Worm (Caenorhabditis elegans) whole organism, young adult: ENCODE results near the gene prmt-4.

Source experiments
- D2030.7 ChIP-seq: fragments of 200-800 bp; sonication (Bioruptor generic); IDR thresholded peaks from 2 replicates; pipeline ENCODE4 v1.3.6; 2022; ENCODE audit warnings: missing genetic modification reagents, missing genetic modification characterization, missing compliant biosample characterization
- F22D6.2 ChIP-seq: sonication (generic microtip); optimal IDR thresholded peaks from 2 replicates; lab custom pipeline; 2016; ENCODE audit warnings: mild to moderate bottlenecking, missing genetic modification characterization, missing compliant biosample characterization
- F49E8.2 ChIP-seq: sonication (generic microtip); optimal IDR thresholded peaks from 3 replicates; lab custom pipeline; 2017; ENCODE audit warnings: missing genetic modification characterization, mild to moderate bottlenecking, missing compliant biosample characterization, antibody characterized with exemption, moderate library complexity; ENCODE audit not compliant: insufficient read depth
- K12H6.12 ChIP-seq: fragments of 200-800 bp; sonication (Bioruptor generic); optimal IDR thresholded peaks from 2 replicates; lab custom pipeline; 2018; ENCODE audit warnings: mild to moderate bottlenecking, missing genetic modification characterization, missing compliant biosample characterization
- T07F8.4 ChIP-seq: sonication (generic microtip); optimal IDR thresholded peaks from 2 replicates; lab custom pipeline; 2016; ENCODE audit warnings: mild to moderate bottlenecking, missing genetic modification characterization, moderate library complexity, missing compliant biosample characterization
- Y56A3A.18 ChIP-seq: fragments of 200-800 bp; sonication (Bioruptor generic); IDR thresholded peaks from 2 replicates; pipeline ENCODE4 v1.3.6; 2022; ENCODE audit warnings: missing genetic modification reagents, missing genetic modification characterization, missing compliant biosample characterization
- Y67H2A.10 ChIP-seq: fragments of 200-800 bp; sonication (Bioruptor generic); conservative IDR thresholded peaks from 2 replicates; pipeline ENCODE4 v1.3.6; 2022; ENCODE audit warnings: missing genetic modification reagents, missing genetic modification characterization, missing compliant biosample characterization
- ama-1 ChIP-seq, 3 experiments: fragments of 150-350 bp in 1 of 3; sonication (generic microtip) in 2 of 3; optimal IDR thresholded peaks; 2 replicates each; lab custom pipeline; 2014 to 2018; ENCODE audit warnings: missing biosample characterization in 2 of 3, missing genetic modification characterization in 2 of 3, missing genetic modification reagents in 2 of 3
- cebp-1 ChIP-seq, 2 experiments: fragments of 200-800 bp in 1 of 2; sonication (Bioruptor generic) in 1 of 2; sonication (generic microtip) in 1 of 2; IDR thresholded peaks in 1 of 2; optimal IDR thresholded peaks in 1 of 2; 2 replicates each; pipeline versions ENCODE4 v1.3.6 to Lab custom; 2017 to 2022; ENCODE audit warnings: missing compliant biosample characterization in 2 of 2, missing genetic modification characterization in 2 of 2, mild to moderate bottlenecking in 1 of 2, missing genetic modification reagents in 1 of 2, moderate library complexity in 1 of 2
- ceh-100 ChIP-seq: fragments of 200-800 bp; sonication (Bioruptor generic); IDR thresholded peaks from 2 replicates; pipeline ENCODE4 v1.3.6; 2022; ENCODE audit warnings: missing genetic modification reagents, missing genetic modification characterization, missing compliant biosample characterization
- ceh-91 ChIP-seq: fragments of 200-800 bp; sonication (Bioruptor generic); IDR thresholded peaks from 2 replicates; pipeline ENCODE4 v1.3.6; 2022; ENCODE audit warnings: missing genetic modification reagents, missing genetic modification characterization, missing compliant biosample characterization
- chd-7 ChIP-seq: sonication (generic microtip); optimal IDR thresholded peaks from 2 replicates; lab custom pipeline; 2016; ENCODE audit warnings: mild to moderate bottlenecking, missing genetic modification characterization, moderate library complexity, missing compliant biosample characterization
- dpff-1 ChIP-seq: sonication (generic microtip); optimal IDR thresholded peaks from 2 replicates; lab custom pipeline; 2017; ENCODE audit warnings: mild to moderate bottlenecking, missing genetic modification characterization, missing compliant biosample characterization
- egl-44 ChIP-seq: fragments of 200-800 bp; sonication (Bioruptor generic); IDR thresholded peaks from 2 replicates; pipeline ENCODE4 v1.3.6; 2022; ENCODE audit warnings: missing genetic modification reagents, missing genetic modification characterization, missing compliant biosample characterization
- egrh-3 ChIP-seq: fragments of 200-800 bp; sonication (Bioruptor generic); IDR thresholded peaks from 2 replicates; pipeline ENCODE4 v1.3.6; 2022; ENCODE audit warnings: missing genetic modification reagents, missing genetic modification characterization, missing compliant biosample characterization
- gei-17 ChIP-seq: fragments of 200-800 bp; sonication (Bioruptor generic); optimal IDR thresholded peaks from 2 replicates; lab custom pipeline; 2018; ENCODE audit warnings: mild to moderate bottlenecking, missing genetic modification characterization, missing compliant biosample characterization
- hlh-26 ChIP-seq: fragments of 200-800 bp; sonication (Bioruptor generic); conservative IDR thresholded peaks from 2 replicates; pipeline ENCODE4 v1.3.6; 2022; ENCODE audit warnings: missing genetic modification reagents, missing genetic modification characterization, missing compliant biosample characterization
- let-526 ChIP-seq: fragments of 200-800 bp; sonication (Bioruptor generic); IDR thresholded peaks from 2 replicates; pipeline ENCODE4 v1.3.6; 2022; ENCODE audit warnings: missing genetic modification reagents, missing genetic modification characterization, missing compliant biosample characterization
- lin-26 ChIP-seq: fragments of 200-800 bp; sonication (Bioruptor generic); IDR thresholded peaks from 2 replicates; pipeline ENCODE4 v1.3.6; 2022; ENCODE audit warnings: missing genetic modification reagents, missing genetic modification characterization, missing compliant biosample characterization
- lin-54 ChIP-seq: fragments of 200-800 bp; sonication (Bioruptor generic); optimal IDR thresholded peaks from 2 replicates; lab custom pipeline; 2018; ENCODE audit warnings: mild to moderate bottlenecking, missing genetic modification characterization, missing compliant biosample characterization
- madf-3 ChIP-seq: fragments of 200-800 bp; sonication (Bioruptor generic); IDR thresholded peaks from 2 replicates; pipeline ENCODE4 v1.3.6; 2022; ENCODE audit warnings: missing genetic modification reagents, missing genetic modification characterization, missing compliant biosample characterization
- madf-8 ChIP-seq: fragments of 200-800 bp; sonication (Bioruptor generic); conservative IDR thresholded peaks from 2 replicates; pipeline ENCODE4 v1.3.6; 2022; ENCODE audit warnings: missing genetic modification reagents, missing genetic modification characterization, missing compliant biosample characterization
- mcd-1 ChIP-seq: fragments of 200-800 bp; sonication (Bioruptor generic); IDR thresholded peaks from 2 replicates; pipeline ENCODE4 v1.3.6; 2022; ENCODE audit warnings: missing genetic modification reagents, missing genetic modification characterization, missing compliant biosample characterization
- mxl-1 ChIP-seq: sonication (generic microtip); optimal IDR thresholded peaks from 2 replicates; lab custom pipeline; 2016; ENCODE audit warnings: missing genetic modification characterization, missing compliant biosample characterization
- nfya-2 ChIP-seq: fragments of 200-800 bp; sonication (Bioruptor generic); IDR thresholded peaks from 2 replicates; pipeline ENCODE4 v1.3.6; 2022; ENCODE audit warnings: missing genetic modification reagents, missing genetic modification characterization, missing compliant biosample characterization
- nfyb-1 ChIP-seq: fragments of 200-800 bp; sonication (Bioruptor generic); IDR thresholded peaks from 2 replicates; pipeline ENCODE4 v1.3.6; 2022; ENCODE audit warnings: missing genetic modification reagents, missing genetic modification characterization, missing compliant biosample characterization
- nhr-80 ChIP-seq: sonication (generic microtip); optimal IDR thresholded peaks from 2 replicates; lab custom pipeline; 2016; ENCODE audit warnings: missing genetic modification characterization, missing compliant biosample characterization
- pbrm-1 ChIP-seq: fragments of 200-800 bp; sonication (Bioruptor generic); IDR thresholded peaks from 2 replicates; pipeline ENCODE4 v1.3.6; 2022; ENCODE audit warnings: missing genetic modification reagents, missing genetic modification characterization, missing compliant biosample characterization
- rec-8 ChIP-seq, 2 experiments: sonication (generic microtip); optimal IDR thresholded peaks; 2 replicates each; lab custom pipeline; 2016; ENCODE audit warnings: mild to moderate bottlenecking in 2 of 2, missing genetic modification characterization in 2 of 2, missing genetic modification reagents in 2 of 2, missing genotype in 2 of 2, missing biosample characterization in 1 of 2, missing compliant biosample characterization in 1 of 2, moderate library complexity in 1 of 2
- rpc-1 ChIP-seq, 2 experiments: fragments of 150-350 bp in 1 of 2; sonication (generic microtip) in 1 of 2; optimal IDR thresholded peaks; 2 replicates each; lab custom pipeline; 2014 to 2018; ENCODE audit warnings: missing biosample characterization in 1 of 2, missing genetic modification characterization in 1 of 2, missing genetic modification reagents in 1 of 2, missing genotype in 1 of 2
- sdz-38 ChIP-seq: sonication (generic microtip); optimal IDR thresholded peaks from 2 replicates; lab custom pipeline; 2016; ENCODE audit warnings: missing genotype, missing genetic modification characterization, missing compliant biosample characterization
- snpc-1.1 ChIP-seq: sonication (generic microtip); optimal IDR thresholded peaks from 2 replicates; lab custom pipeline; 2017; ENCODE audit warnings: missing genetic modification characterization, mild to moderate bottlenecking, missing compliant biosample characterization, antibody characterized with exemption, moderate library complexity, missing genotype, missing genetic modification reagents; ENCODE audit not compliant: insufficient read depth
- snpc-1.3 ChIP-seq: sonication (generic microtip); optimal IDR thresholded peaks from 2 replicates; lab custom pipeline; 2017; ENCODE audit warnings: missing genetic modification characterization, mild to moderate bottlenecking, missing compliant biosample characterization, antibody characterized with exemption, moderate library complexity, missing genotype, missing genetic modification reagents; ENCODE audit not compliant: insufficient read depth
- somi-1 ChIP-seq: fragments of 200-800 bp; sonication (Bioruptor generic); optimal IDR thresholded peaks from 2 replicates; lab custom pipeline; 2018; ENCODE audit warnings: mild to moderate bottlenecking, missing genetic modification characterization, missing compliant biosample characterization
- sptf-2 ChIP-seq: fragments of 200-800 bp; sonication (Bioruptor generic); optimal IDR thresholded peaks from 2 replicates; lab custom pipeline; 2018; ENCODE audit warnings: mild to moderate bottlenecking, missing genetic modification characterization, missing compliant biosample characterization
- tbp1 ChIP-seq: fragments of 200-800 bp; sonication (Bioruptor generic); optimal IDR thresholded peaks from 2 replicates; lab custom pipeline; 2018; ENCODE audit warnings: mild to moderate bottlenecking, missing genetic modification characterization, missing compliant biosample characterization
- zfh-2 ChIP-seq: fragments of 200-800 bp; sonication (Bioruptor generic); conservative IDR thresholded peaks from 2 replicates; pipeline ENCODE4 v1.3.6; 2022; ENCODE audit warnings: missing genetic modification reagents, missing genetic modification characterization, missing compliant biosample characterization
- zim-3 ChIP-seq: sonication (generic microtip); optimal IDR thresholded peaks from 2 replicates; lab custom pipeline; 2017; ENCODE audit warnings: mild to moderate bottlenecking, missing genetic modification characterization, moderate library complexity, missing compliant biosample characterization

prmt-4 gene

ce11 chrIV:605431-605830 lies 2.0 kb upstream of the prmt-4 start:
- TF ChIP-seq zfh-2, result peak; percentile 84
- TF ChIP-seq mcd-1 (GFP tag; lab: Robert Waterston, UW), result peak; percentile 71; the same call in 1 of the 2 replicates
- no peak for TF ChIP-seq gei-17 (GFP tag; lab: Kevin White, UChicago)
- TF ChIP-seq lin-26 (GFP tag; lab: Robert Waterston, UW), result 0 out of 2 replicates have a peak, but pooled peaks have one; percentile 12
- peak; percentile 100 for TF ChIP-seq egrh-3
- TF ChIP-seq let-526 (GFP tag; lab: Robert Waterston, UW), result no peak

- TF ChIP-seq zfh-2, result peak; percentile 57
- TF ChIP-seq mcd-1 (GFP tag; lab: Robert Waterston, UW), result 0 out of 2 replicates have a peak, but pooled peaks have one; percentile 7
- no peak for TF ChIP-seq snpc-1.3 (tag; lab: Kevin White, UChicago)
- TF ChIP-seq ceh-91 (GFP tag; lab: Robert Waterston, UW), result no peak
- TF ChIP-seq chd-7 (tag; lab: Kevin White, UChicago), result no peak
- TF ChIP-seq F22D6.2 (tag; lab: Kevin White, UChicago), result no peak
- TF ChIP-seq, all 124 proteins: peak for 2
These were observed 1.4 kb upstream of the prmt-4 start for ce11 chrIV:604817-605216.

- TF ChIP-seq dpff-1 (tag; lab: Kevin White, UChicago) (no peak), egl-44 (GFP tag; lab: Robert Waterston, UW) (no peak), madf-3 (GFP tag; lab: Robert Waterston, UW) (no peak), zim-3 (tag; lab: Kevin White, UChicago) (no peak), rec-8 (tag; optimal IDR thresholded peaks at IDR 0.05; lab: Kevin White, UChicago) (no peak), lin-54 (GFP tag; lab: Kevin White, UChicago) (no peak), F49E8.2 (no peak), pbrm-1 (GFP tag; lab: Robert Waterston, UW) (no peak), snpc-1.1 (no peak), rpc-1 (optimal IDR thresholded peaks at IDR 0.05; lab: Kevin White, UChicago) (no peak), rpc-1 (tag; optimal IDR thresholded peaks at IDR 0.05; lab: Kevin White, UChicago) (no peak), sptf-2 (no peak), madf-8 (GFP tag; lab: Robert Waterston, UW) (no peak), D2030.7 (GFP tag; lab: Robert Waterston, UW) (no peak), nhr-80 (tag; lab: Kevin White, UChicago) (no peak), cebp-1 (GFP tag; IDR thresholded peaks at IDR 0.05; lab: Robert Waterston, UW) (no peak), cebp-1 (tag; optimal IDR thresholded peaks at IDR 0.05; lab: Kevin White, UChicago) (no peak), nfya-2 (GFP tag; lab: Robert Waterston, UW) (no peak)
- TF ChIP-seq, all 124 proteins: peak for 0
These were observed 701 bp upstream of the prmt-4 start, which contains the start of gene col-102 for ce11 chrIV:604144-604543. Gene col-102, plus strand, starts transcription at chrIV:604444.

- TF ChIP-seq mxl-1, result no peak
- no peak for TF ChIP-seq tbp1 (GFP tag; lab: Kevin White, UChicago)
- no peak for TF ChIP-seq T07F8.4 (tag; lab: Kevin White, UChicago)
- TF ChIP-seq K12H6.12 (tag; lab: Kevin White, UChicago), result no peak
- TF ChIP-seq ama-1 (optimal IDR thresholded peaks at IDR 0.05; lab: Kevin White, UChicago), result no peak
- TF ChIP-seq ama-1 (GFP tag; optimal IDR thresholded peaks at IDR 0.05; lab: Kevin White, UChicago), result no peak
- no peak for TF ChIP-seq hlh-26 (GFP tag; lab: Robert Waterston, UW)
- TF ChIP-seq sdz-38 (tag; lab: Kevin White, UChicago), result no peak
- TF ChIP-seq ceh-91 (GFP tag; lab: Robert Waterston, UW), result no peak
- TF ChIP-seq egl-44 (GFP tag; lab: Robert Waterston, UW), result no peak
- no peak for TF ChIP-seq ceh-100 (GFP tag; lab: Robert Waterston, UW)
- TF ChIP-seq egrh-3, result no peak
- TF ChIP-seq Y67H2A.10 (GFP tag; lab: Robert Waterston, UW), result no peak
- TF ChIP-seq somi-1, result no peak
- TF ChIP-seq nfyb-1 (GFP tag; lab: Robert Waterston, UW), result no peak
- TF ChIP-seq Y56A3A.18, result no peak
These were observed 1.8 kb downstream of the prmt-4 start, which contains the start of gene srt-59 for ce11 chrIV:601595-601994. Gene srt-59, minus strand, starts transcription at chrIV:601695.
